Worm (Caenorhabditis elegans) whole organism, L2 larva: ENCODE measurements around the gene mrps-33.

Experiments
- R02D3.7 ChIP-seq: fragments of 150-350 bp; optimal IDR thresholded peaks from 2 replicates; lab custom pipeline; 2014; ENCODE audit warnings: missing biosample characterization, missing genetic modification characterization
- Y55F3AM.14 ChIP-seq: fragments of 200-800 bp; sonication (Bioruptor generic); optimal IDR thresholded peaks from 2 replicates; lab custom pipeline; 2018; ENCODE audit warnings: mild to moderate bottlenecking, missing genetic modification characterization, missing compliant biosample characterization
- aly-2 ChIP-seq: fragments of 150-350 bp; optimal IDR thresholded peaks from 2 replicates; lab custom pipeline; 2014; ENCODE audit warnings: missing biosample characterization, missing genetic modification characterization
- lsy-2 ChIP-seq, 2 experiments: fragments of 150-350 bp in 1 of 2; sonication (generic microtip) in 1 of 2; optimal IDR thresholded peaks; 2 replicates each; lab custom pipeline; 2014 to 2017; ENCODE audit warnings: missing biosample characterization in 2 of 2, missing genetic modification characterization in 2 of 2
- mdl-1 ChIP-seq, 2 experiments: fragments of 150-350 bp in 1 of 2; sonication (generic microtip) in 1 of 2; optimal IDR thresholded peaks; 2 replicates each; lab custom pipeline; 2017; ENCODE audit warnings: missing biosample characterization in 2 of 2, missing genetic modification characterization in 2 of 2
- unc-39 ChIP-seq: fragments of 150-350 bp; optimal IDR thresholded peaks from 2 replicates; lab custom pipeline; 2014; ENCODE audit warnings: missing biosample characterization, missing genetic modification characterization
- zag-1 ChIP-seq: fragments of 150-350 bp; optimal IDR thresholded peaks from 2 replicates; lab custom pipeline; 2014; ENCODE audit warnings: missing biosample characterization, missing genetic modification characterization
- ztf-4 ChIP-seq: fragments of 150-350 bp; optimal IDR thresholded peaks from 2 replicates; lab custom pipeline; 2014; ENCODE audit warnings: missing biosample characterization, missing genetic modification characterization

ce11 chrIV:8745591-8746302 lies 5.9 kb upstream of the mrps-33 start, which contains the start of the genes F20C5.7 and parg-1:
- TF ChIP-seq Y55F3AM.14 (GFP tag; lab: Kevin White, UChicago) = no peak
- TF ChIP-seq ztf-4 (tag; lab: Kevin White, UChicago) = no peak
- no peak for TF ChIP-seq zag-1 (tag; lab: Kevin White, UChicago)
- TF ChIP-seq unc-39 (tag; lab: Kevin White, UChicago) = no peak
- TF ChIP-seq aly-2 = no peak
- TF ChIP-seq mdl-1 (tag; optimal IDR thresholded peaks at IDR 0.05; lab: Kevin White, UChicago) = no peak
- no peak for TF ChIP-seq lsy-2 (tag; optimal IDR thresholded peaks at IDR 0.05; lab: Kevin White, UChicago)
- no peak for TF ChIP-seq R02D3.7 (tag; lab: Kevin White, UChicago)
